Fruit fly (Drosophila melanogaster) whole organism, embryonic: ENCODE results near the gene Syx5.

ENCODE experiments used
- ATbp ChIP-seq: fragments of 200-800 bp; sonication (Bioruptor generic); optimal IDR thresholded peaks from 2 replicates; lab custom pipeline; 2017; ENCODE audit warnings: missing biosample characterization, mild to moderate bottlenecking, missing genetic modification characterization, missing genetic modification reagents
- Asciz ChIP-seq: fragments of 200-800 bp; sonication (Bioruptor generic); optimal IDR thresholded peaks from 2 replicates; lab custom pipeline; 2017; ENCODE audit warnings: missing biosample characterization, mild to moderate bottlenecking, missing genetic modification characterization, missing genetic modification reagents
- BtbVII ChIP-seq: fragments of 200-800 bp; sonication (Bioruptor generic); optimal IDR thresholded peaks from 3 replicates; lab custom pipeline; 2017; ENCODE audit warnings: missing biosample characterization, mild to moderate bottlenecking, missing genetic modification characterization
- CG10462 ChIP-seq: fragments of 200-800 bp; sonication (Bioruptor generic); optimal IDR thresholded peaks from 2 replicates; lab custom pipeline; 2016; ENCODE audit warnings: missing biosample characterization, missing genetic modification characterization
- CG10959 ChIP-seq: fragments of 200-800 bp; sonication (Bioruptor generic); IDR thresholded peaks from 2 replicates; pipeline ENCODE4 v1.3.6; 2022; ENCODE audit warnings: missing biosample characterization, missing genetic modification characterization
- CG11560 ChIP-seq: fragments of 200-800 bp; sonication (Bioruptor generic); IDR thresholded peaks from 3 replicates; pipeline ENCODE4 v1.3.6; 2022; ENCODE audit warnings: missing biosample characterization, missing genetic modification characterization
- CG14014 ChIP-seq: fragments of 200-800 bp; sonication (Bioruptor generic); IDR thresholded peaks from 2 replicates; pipeline ENCODE4 v1.3.6; 2022; ENCODE audit warnings: missing biosample characterization, missing genetic modification characterization
- CG14441 ChIP-seq: fragments of 200-800 bp; sonication (Bioruptor generic); IDR thresholded peaks from 2 replicates; pipeline ENCODE4 v1.3.6; 2022; ENCODE audit warnings: missing biosample characterization, missing genetic modification characterization
- CG14710 ChIP-seq: fragments of 200-800 bp; sonication (Bioruptor generic); optimal IDR thresholded peaks from 3 replicates; lab custom pipeline; 2019; ENCODE audit warnings: missing biosample characterization, mild to moderate bottlenecking, missing genetic modification characterization, moderate library complexity
- CG1602 ChIP-seq: fragments of 200-800 bp; sonication (Bioruptor generic); optimal IDR thresholded peaks from 3 replicates; lab custom pipeline; 2016; ENCODE audit warnings: missing biosample characterization, missing genetic modification characterization
- CG17385 ChIP-seq: fragments of 200-800 bp; sonication (Bioruptor generic); optimal IDR thresholded peaks from 3 replicates; lab custom pipeline; 2018; ENCODE audit warnings: missing biosample characterization, mild to moderate bottlenecking, missing genetic modification characterization
- CG2202 ChIP-seq: fragments of 200-800 bp; sonication (Bioruptor generic); optimal IDR thresholded peaks from 2 replicates; lab custom pipeline; 2018; ENCODE audit warnings: missing biosample characterization, mild to moderate bottlenecking, missing genetic modification characterization
- CG30431 ChIP-seq: fragments of 200-800 bp; sonication (Bioruptor generic); optimal IDR thresholded peaks from 2 replicates; lab custom pipeline; 2017; ENCODE audit warnings: missing biosample characterization, missing genetic modification characterization
- CG31388 ChIP-seq: fragments of 200-800 bp; sonication (Bioruptor generic); optimal IDR thresholded peaks from 2 replicates; lab custom pipeline; 2016; ENCODE audit warnings: missing biosample characterization, missing genetic modification characterization
- CG3163 ChIP-seq: fragments of 200-800 bp; sonication (Bioruptor generic); optimal IDR thresholded peaks from 3 replicates; lab custom pipeline; 2016; ENCODE audit warnings: missing biosample characterization, missing genetic modification characterization
- CG3847 ChIP-seq: fragments of 200-800 bp; sonication (Bioruptor generic); IDR thresholded peaks from 2 replicates; pipeline ENCODE4 v1.3.6; 2022; ENCODE audit warnings: missing biosample characterization, missing genetic modification characterization
- CG3995 ChIP-seq: fragments of 200-800 bp; sonication (Bioruptor generic); optimal IDR thresholded peaks from 3 replicates; lab custom pipeline; 2016; ENCODE audit warnings: missing biosample characterization, missing genetic modification characterization
- CG6765 ChIP-seq: fragments of 200-800 bp; sonication (Bioruptor generic); optimal IDR thresholded peaks from 3 replicates; lab custom pipeline; 2017; ENCODE audit warnings: missing biosample characterization, mild to moderate bottlenecking, missing genetic modification characterization
- CG6791 ChIP-seq: fragments of 200-800 bp; sonication (Bioruptor generic); IDR thresholded peaks from 3 replicates; pipeline ENCODE4 v1.3.6; 2022; ENCODE audit warnings: missing biosample characterization, missing genetic modification characterization; ENCODE audit not compliant: partially characterized antibody
- CG8944 ChIP-seq: fragments of 200-800 bp; sonication (Bioruptor generic); optimal IDR thresholded peaks from 3 replicates; lab custom pipeline; 2016; ENCODE audit warnings: missing biosample characterization, missing genetic modification characterization
- CoRest ChIP-seq: fragments of 200-800 bp; sonication (Bioruptor generic); optimal IDR thresholded peaks from 3 replicates; lab custom pipeline; 2018; ENCODE audit warnings: missing biosample characterization, mild to moderate bottlenecking, missing genetic modification characterization, moderate library complexity
- H15 ChIP-seq: fragments of 200-800 bp; sonication (Bioruptor generic); IDR thresholded peaks from 3 replicates; pipeline ENCODE4 v1.3.6; 2022; ENCODE audit warnings: missing biosample characterization, missing genetic modification characterization
- Hand ChIP-seq: fragments of 200-800 bp; sonication (Bioruptor generic); optimal IDR thresholded peaks from 2 replicates; lab custom pipeline; 2017; ENCODE audit warnings: mild to moderate bottlenecking, missing biosample characterization, missing genetic modification reagents, missing genetic modification characterization
- NC2α ChIP-seq: fragments of 200-800 bp; sonication (Bioruptor generic); optimal IDR thresholded peaks from 2 replicates; lab custom pipeline; 2016; ENCODE audit warnings: missing biosample characterization, missing genetic modification characterization
- Rfx ChIP-seq: fragments of 200-800 bp; sonication (Bioruptor generic); IDR thresholded peaks from 2 replicates; pipeline ENCODE4 v1.3.6; 2022; ENCODE audit warnings: missing biosample characterization, missing genetic modification characterization
- Six4 ChIP-seq: fragments of 200-800 bp; sonication (Bioruptor generic); optimal IDR thresholded peaks from 2 replicates; lab custom pipeline; 2016; ENCODE audit warnings: missing biosample characterization, missing genetic modification characterization
- Ssrp ChIP-seq: fragments of 200-800 bp; sonication (Bioruptor generic); optimal IDR thresholded peaks from 2 replicates; lab custom pipeline; 2018; ENCODE audit warnings: missing biosample characterization, mild to moderate bottlenecking, missing genetic modification characterization, moderate library complexity
- Trl ChIP-seq, 3 experiments: fragments of >200 bp in 2 of 3; fragments of 200-800 bp in 1 of 3; sonication (Bioruptor generic) in 1 of 3; optimal IDR thresholded peaks; 2 replicates in 1 of 3; 3 replicates in 2 of 3; lab custom pipeline; 2016 to 2017; ENCODE audit warnings: missing biosample characterization in 1 of 3, missing genetic modification characterization in 1 of 3
- bab2 ChIP-seq: fragments of 200-800 bp; sonication (Bioruptor generic); optimal IDR thresholded peaks from 2 replicates; lab custom pipeline; 2016; ENCODE audit warnings: missing biosample characterization, missing genetic modification characterization
- cato ChIP-seq: fragments of 200-800 bp; sonication (Bioruptor generic); optimal IDR thresholded peaks from 2 replicates; lab custom pipeline; 2016; ENCODE audit warnings: missing biosample characterization, missing genetic modification characterization, borderline replicate concordance
- croc ChIP-seq: fragments of 200-800 bp; sonication (Bioruptor generic); conservative IDR thresholded peaks from 3 replicates; pipeline ENCODE4 v1.3.6; 2022; ENCODE audit warnings: missing biosample characterization, missing genetic modification characterization
- dysf ChIP-seq: fragments of 200-800 bp; sonication (Bioruptor generic); IDR thresholded peaks from 3 replicates; pipeline ENCODE4 v1.3.6; 2022; ENCODE audit warnings: missing biosample characterization, missing genetic modification characterization
- emc ChIP-seq: fragments of 200-800 bp; sonication (Bioruptor generic); optimal IDR thresholded peaks from 2 replicates; lab custom pipeline; 2016; ENCODE audit warnings: missing biosample characterization, missing genetic modification characterization
- eve ChIP-seq, 2 experiments: fragments of >200 bp; optimal IDR thresholded peaks; 2 replicates each; lab custom pipeline; 2017; ENCODE audit warnings: missing biosample characterization in 2 of 2, missing genetic modification characterization in 2 of 2
- gce ChIP-seq: fragments of 200-800 bp; sonication (Bioruptor generic); IDR thresholded peaks from 3 replicates; pipeline ENCODE4 v1.3.6; 2022; ENCODE audit warnings: missing biosample characterization, missing genetic modification characterization
- gcm2 ChIP-seq: fragments of 200-800 bp; sonication (Bioruptor generic); optimal IDR thresholded peaks from 2 replicates; lab custom pipeline; 2016; ENCODE audit warnings: missing biosample characterization, missing genetic modification characterization
- hbn ChIP-seq: fragments of 200-800 bp; sonication (Bioruptor generic); IDR thresholded peaks from 2 replicates; pipeline ENCODE4 v1.3.6; 2022; ENCODE audit warnings: missing biosample characterization, missing genetic modification characterization; ENCODE audit not compliant: partially characterized antibody
- her ChIP-seq: fragments of 200-800 bp; sonication (Bioruptor generic); optimal IDR thresholded peaks from 2 replicates; lab custom pipeline; 2016; ENCODE audit warnings: missing biosample characterization, missing genetic modification characterization
- lmd ChIP-seq: fragments of 200-800 bp; sonication (Bioruptor generic); IDR thresholded peaks from 2 replicates; pipeline ENCODE4 v1.3.6; 2022; ENCODE audit warnings: missing biosample characterization, missing genetic modification characterization
- maf-S ChIP-seq: fragments of 200-800 bp; sonication (Bioruptor generic); optimal IDR thresholded peaks from 2 replicates; lab custom pipeline; 2016; ENCODE audit warnings: missing biosample characterization, missing genetic modification characterization
- odd ChIP-seq: fragments of 200-800 bp; sonication (Bioruptor generic); optimal IDR thresholded peaks from 2 replicates; lab custom pipeline; 2017; ENCODE audit warnings: missing biosample characterization, mild to moderate bottlenecking, missing genetic modification characterization
- otp ChIP-seq: fragments of 200-800 bp; sonication (Bioruptor generic); IDR thresholded peaks from 3 replicates; pipeline ENCODE4, ENCODE4 v1.3.6; 2022; ENCODE audit warnings: missing biosample characterization, missing genetic modification characterization
- run ChIP-seq: fragments of 200-800 bp; sonication (Bioruptor generic); optimal IDR thresholded peaks from 3 replicates; lab custom pipeline; 2018; ENCODE audit warnings: missing biosample characterization, mild to moderate bottlenecking, missing genetic modification characterization
- scrt ChIP-seq: fragments of 200-800 bp; sonication (Bioruptor generic); optimal IDR thresholded peaks from 2 replicates; lab custom pipeline; 2018; ENCODE audit warnings: missing biosample characterization, mild to moderate bottlenecking, missing genetic modification characterization, moderate library complexity
- slbo ChIP-seq: fragments of 200-800 bp; sonication (Bioruptor generic); IDR thresholded peaks from 2 replicates; pipeline ENCODE4 v1.3.6; 2022; ENCODE audit warnings: missing biosample characterization, missing genetic modification characterization
- tgo ChIP-seq: fragments of 200-800 bp; sonication (Bioruptor generic); IDR thresholded peaks from 3 replicates; pipeline ENCODE4 v1.3.6; 2022; ENCODE audit warnings: missing biosample characterization, missing genetic modification characterization
- tx ChIP-seq: fragments of 200-800 bp; sonication (Bioruptor generic); optimal IDR thresholded peaks from 2 replicates; lab custom pipeline; 2016; ENCODE audit warnings: missing biosample characterization, missing genetic modification characterization
- vfl ChIP-seq: fragments of 200-800 bp; sonication (Bioruptor generic); optimal IDR thresholded peaks from 2 replicates; lab custom pipeline; 2016; ENCODE audit warnings: missing biosample characterization, missing genetic modification characterization
- zen2 ChIP-seq: fragments of 200-800 bp; sonication (Bioruptor generic); IDR thresholded peaks from 3 replicates; pipeline ENCODE4 v1.3.6; 2022; ENCODE audit warnings: missing biosample characterization, missing genetic modification characterization; ENCODE audit not compliant: partially characterized antibody

Syx5 gene

dm6 chr2L:16350742-16351568 lies 43.8 kb downstream of the Syx5 start (continued):
- no peak for TF ChIP-seq zen2 (GFP tag; lab: Robert Waterston, UW)
- peak; percentile 99 for TF ChIP-seq CoRest (tag; lab: Kevin White, UChicago)
- TF ChIP-seq Six4 = peak; percentile 98
- TF ChIP-seq CG2202 (tag; lab: Kevin White, UChicago) = peak; percentile 99
- peak; percentile 99 for TF ChIP-seq odd (GFP tag; lab: Kevin White, UChicago)
- TF ChIP-seq dysf (GFP tag; lab: Robert Waterston, UW) = peak; percentile 99
- TF ChIP-seq CG3163 (GFP tag; lab: Kevin White, UChicago) = peak; percentile 89
- TF ChIP-seq CG3995 (GFP tag; lab: Kevin White, UChicago) = peak; percentile 85
- TF ChIP-seq CG14441 (GFP tag; lab: Robert Waterston, UW) = peak; percentile 99
- peak; percentile 99 for TF ChIP-seq CG6765 (GFP tag; lab: Kevin White, UChicago)
- peak; percentile 99 for TF ChIP-seq gcm2 (GFP tag; lab: Kevin White, UChicago)
- peak; percentile 98 for TF ChIP-seq bab2 (GFP tag; lab: Kevin White, UChicago)
- peak; percentile 98 for TF ChIP-seq H15
- peak; percentile 99 for TF ChIP-seq slbo
- TF ChIP-seq run (tag; lab: Kevin White, UChicago) = peak; percentile 99
- TF ChIP-seq CG17385 (GFP tag; lab: Kevin White, UChicago) = peak; percentile 99
- TF ChIP-seq NC2α (GFP tag; lab: Kevin White, UChicago) = peak; percentile 95
- peak; percentile 99 for TF ChIP-seq lmd (GFP tag; lab: Robert Waterston, UW)
- TF ChIP-seq CG8944 (GFP tag; lab: Kevin White, UChicago) = peak; percentile 96
- peak; percentile 96 for TF ChIP-seq maf-S (GFP tag; lab: Kevin White, UChicago)
- TF ChIP-seq eve (GFP tag; optimal IDR thresholded peaks at IDR 0.05; lab: Kevin White, UChicago) = peak; percentile 76 to 100
- peak; percentile 98 for TF ChIP-seq CG14710 (tag; lab: Kevin White, UChicago)
- TF ChIP-seq emc (GFP tag; lab: Kevin White, UChicago) = peak; percentile 92
- TF ChIP-seq vfl = peak; percentile 98
- TF ChIP-seq CG14014 = peak; percentile 99
- peak; percentile 99 for TF ChIP-seq Hand (GFP tag; lab: Kevin White, UChicago)
- TF ChIP-seq Ssrp = peak; percentile 99
- TF ChIP-seq CG30431 (GFP tag; lab: Kevin White, UChicago) = peak; percentile 97
- peak; percentile 99 for TF ChIP-seq Asciz (GFP tag; lab: Kevin White, UChicago)
- TF ChIP-seq ATbp (GFP tag; lab: Kevin White, UChicago) = peak; percentile 99
- TF ChIP-seq croc (GFP tag; lab: Robert Waterston, UW) = peak; percentile 98
- TF ChIP-seq her (GFP tag; lab: Kevin White, UChicago) = peak; percentile 95
- TF ChIP-seq scrt (GFP tag; lab: Kevin White, UChicago) = peak; percentile 98
- TF ChIP-seq cato (GFP tag; lab: Kevin White, UChicago) = peak; percentile 96
- peak; percentile 98 for TF ChIP-seq CG31388 (GFP tag; lab: Kevin White, UChicago)
- TF ChIP-seq gce (GFP tag; lab: Robert Waterston, UW) = peak; percentile 99
- TF ChIP-seq CG11560 = peak; percentile 93
- no peak for TF ChIP-seq hbn (GFP tag; lab: Robert Waterston, UW)
- TF ChIP-seq Rfx (GFP tag; lab: Robert Waterston, UW) = peak; percentile 99
- peak; percentile 99 for TF ChIP-seq BtbVII (GFP tag; lab: Kevin White, UChicago)
- peak; percentile 98 for TF ChIP-seq tgo
- peak; percentile 98 for TF ChIP-seq CG10462 (GFP tag; lab: Kevin White, UChicago)
- peak; percentile 99 for TF ChIP-seq CG3847 (GFP tag; lab: Robert Waterston, UW)
- no peak for TF ChIP-seq CG6791
- TF ChIP-seq tx (GFP tag; lab: Kevin White, UChicago) = peak; percentile 97
- peak; percentile 98 for TF ChIP-seq CG10959 (GFP tag; lab: Robert Waterston, UW)
- peak; percentile 98 for TF ChIP-seq otp (GFP tag; lab: Robert Waterston, UW)
- peak in 1 of 2 experiments; percentile 40 for TF ChIP-seq Trl (optimal IDR thresholded peaks at IDR 0.05; lab: Kevin White, UChicago)
- peak; percentile 98 for TF ChIP-seq Trl (GFP tag; optimal IDR thresholded peaks at IDR 0.05; lab: Kevin White, UChicago)
- TF ChIP-seq CG1602 (GFP tag; lab: Kevin White, UChicago) = peak; percentile 99
